Worm (Caenorhabditis elegans) whole organism, young adult: ENCODE measurements around the gene mec-14.

ENCODE experiments used
- B0035.1 ChIP-seq: sonication (generic microtip); optimal IDR thresholded peaks from 2 replicates; lab custom pipeline; 2016; ENCODE audit warnings: missing genetic modification characterization, mild to moderate bottlenecking, missing compliant biosample characterization, missing genotype, missing genetic modification reagents
- B0336.3 ChIP-seq: fragments of 200-800 bp; sonication (Bioruptor generic); IDR thresholded peaks from 2 replicates; pipeline ENCODE4 v1.3.6; 2022; ENCODE audit warnings: missing genetic modification characterization, missing compliant biosample characterization
- C06A6.2 ChIP-seq: fragments of 200-800 bp; sonication (Bioruptor generic); conservative IDR thresholded peaks from 2 replicates; pipeline ENCODE4 v1.3.6; 2022; ENCODE audit warnings: missing genetic modification characterization, missing compliant biosample characterization
- C17E4.6 ChIP-seq: fragments of 200-800 bp; sonication (Bioruptor generic); IDR thresholded peaks from 2 replicates; pipeline ENCODE4 v1.3.6; 2022; ENCODE audit warnings: missing genetic modification reagents, missing genetic modification characterization, missing compliant biosample characterization
- F52B5.7 ChIP-seq: sonication (generic microtip); optimal IDR thresholded peaks from 2 replicates; lab custom pipeline; 2016; ENCODE audit warnings: mild to moderate bottlenecking, missing genetic modification characterization, missing compliant biosample characterization
- F57C9.4 ChIP-seq: sonication (generic microtip); optimal IDR thresholded peaks from 2 replicates; lab custom pipeline; 2017; ENCODE audit warnings: mild to moderate bottlenecking, missing genetic modification characterization, missing compliant biosample characterization
- K12H6.12 ChIP-seq: fragments of 200-800 bp; sonication (Bioruptor generic); optimal IDR thresholded peaks from 2 replicates; lab custom pipeline; 2018; ENCODE audit warnings: mild to moderate bottlenecking, missing genetic modification characterization, missing compliant biosample characterization
- T26A5.8 ChIP-seq: sonication (generic microtip); optimal IDR thresholded peaks from 2 replicates; lab custom pipeline; 2016; ENCODE audit warnings: missing genetic modification characterization, missing compliant biosample characterization
- Y53G8AR.9 ChIP-seq: fragments of 200-800 bp; sonication (Bioruptor generic); conservative IDR thresholded peaks from 2 replicates; pipeline ENCODE4 v1.3.6; 2022; ENCODE audit warnings: missing genetic modification reagents, missing genetic modification characterization, missing compliant biosample characterization
- aptf-3 ChIP-seq: fragments of 200-800 bp; sonication (Bioruptor generic); IDR thresholded peaks from 2 replicates; pipeline ENCODE4 v1.3.6; 2022; ENCODE audit warnings: missing genetic modification characterization, missing compliant biosample characterization
- attf-3 ChIP-seq: fragments of 200-800 bp; sonication (Bioruptor generic); conservative IDR thresholded peaks from 2 replicates; pipeline ENCODE4 v1.3.6; 2022; ENCODE audit warnings: missing genetic modification reagents, missing genetic modification characterization, missing compliant biosample characterization
- bed-1 ChIP-seq: fragments of 200-800 bp; sonication (Bioruptor generic); IDR thresholded peaks from 2 replicates; pipeline ENCODE4 v1.3.6; 2022; ENCODE audit warnings: missing genetic modification reagents, missing genetic modification characterization, missing compliant biosample characterization
- bed-2 ChIP-seq: fragments of 200-800 bp; sonication (Bioruptor generic); IDR thresholded peaks from 2 replicates; pipeline ENCODE4 v1.3.6; 2022; ENCODE audit warnings: missing genetic modification reagents, missing genetic modification characterization, missing compliant biosample characterization
- ceh-100 ChIP-seq: fragments of 200-800 bp; sonication (Bioruptor generic); IDR thresholded peaks from 2 replicates; pipeline ENCODE4 v1.3.6; 2022; ENCODE audit warnings: missing genetic modification reagents, missing genetic modification characterization, missing compliant biosample characterization
- ceh-40 ChIP-seq: fragments of 200-800 bp; sonication (Bioruptor generic); IDR thresholded peaks from 2 replicates; pipeline ENCODE4 v1.3.6; 2022; ENCODE audit warnings: missing genetic modification characterization, missing compliant biosample characterization
- ceh-79 ChIP-seq: sonication (generic microtip); optimal IDR thresholded peaks from 2 replicates; lab custom pipeline; 2017; ENCODE audit warnings: mild to moderate bottlenecking, missing genetic modification characterization, missing compliant biosample characterization
- dox-1 ChIP-seq: fragments of 200-800 bp; sonication (Bioruptor generic); IDR thresholded peaks from 2 replicates; pipeline ENCODE4 v1.3.6; 2022; ENCODE audit warnings: missing genetic modification reagents, missing genetic modification characterization, missing compliant biosample characterization
- egl-18 ChIP-seq: fragments of 200-800 bp; sonication (Bioruptor generic); IDR thresholded peaks from 2 replicates; pipeline ENCODE4 v1.3.6; 2022; ENCODE audit warnings: missing genetic modification reagents, missing genetic modification characterization, missing compliant biosample characterization
- ekl-4 ChIP-seq: fragments of 200-800 bp; sonication (Bioruptor generic); IDR thresholded peaks from 2 replicates; pipeline ENCODE4 v1.3.6; 2022; ENCODE audit warnings: missing genetic modification reagents, missing genetic modification characterization, missing compliant biosample characterization
- ets-4 ChIP-seq: fragments of 200-800 bp; sonication (Bioruptor generic); optimal IDR thresholded peaks from 2 replicates; lab custom pipeline; 2018; ENCODE audit warnings: mild to moderate bottlenecking, missing genetic modification characterization, missing compliant biosample characterization
- hlh-12 ChIP-seq: sonication (generic microtip); optimal IDR thresholded peaks from 2 replicates; lab custom pipeline; 2016; ENCODE audit warnings: missing genetic modification characterization, missing compliant biosample characterization
- hmg-1.2 ChIP-seq: fragments of 200-800 bp; sonication (Bioruptor generic); IDR thresholded peaks from 2 replicates; pipeline ENCODE4 v1.3.6; 2022; ENCODE audit warnings: missing genetic modification reagents, missing genetic modification characterization, missing compliant biosample characterization
- hrde-1 ChIP-seq: sonication (generic microtip); optimal IDR thresholded peaks from 2 replicates; lab custom pipeline; 2016; ENCODE audit warnings: missing genetic modification characterization, mild to moderate bottlenecking, missing compliant biosample characterization, moderate library complexity, missing genotype, missing genetic modification reagents, borderline replicate concordance
- let-607 ChIP-seq, 2 experiments: fragments of 200-800 bp in 1 of 2; sonication (Bioruptor generic) in 1 of 2; sonication (generic microtip) in 1 of 2; optimal IDR thresholded peaks; 2 replicates each; lab custom pipeline; 2016 to 2018; ENCODE audit warnings: mild to moderate bottlenecking in 2 of 2, missing compliant biosample characterization in 2 of 2, missing genetic modification characterization in 2 of 2, moderate library complexity in 2 of 2, missing genotype in 1 of 2
- lin-26 ChIP-seq: fragments of 200-800 bp; sonication (Bioruptor generic); IDR thresholded peaks from 2 replicates; pipeline ENCODE4 v1.3.6; 2022; ENCODE audit warnings: missing genetic modification reagents, missing genetic modification characterization, missing compliant biosample characterization
- lin-40 ChIP-seq: sonication (generic microtip); optimal IDR thresholded peaks from 2 replicates; lab custom pipeline; 2016; ENCODE audit warnings: missing genetic modification characterization, mild to moderate bottlenecking, missing compliant biosample characterization, missing genotype, missing genetic modification reagents
- lsl-1 ChIP-seq: fragments of 200-800 bp; sonication (Bioruptor generic); optimal IDR thresholded peaks from 2 replicates; lab custom pipeline; 2018; ENCODE audit warnings: mild to moderate bottlenecking, missing genetic modification characterization, moderate library complexity, missing compliant biosample characterization
- madf-3 ChIP-seq: fragments of 200-800 bp; sonication (Bioruptor generic); IDR thresholded peaks from 2 replicates; pipeline ENCODE4 v1.3.6; 2022; ENCODE audit warnings: missing genetic modification reagents, missing genetic modification characterization, missing compliant biosample characterization
- madf-6 ChIP-seq: fragments of 200-800 bp; sonication (Bioruptor generic); IDR thresholded peaks from 2 replicates; pipeline ENCODE4 v1.3.6; 2022; ENCODE audit warnings: missing genetic modification reagents, missing genetic modification characterization, missing compliant biosample characterization
- mes-4 ChIP-seq: sonication (generic microtip); optimal IDR thresholded peaks from 2 replicates; lab custom pipeline; 2016; ENCODE audit warnings: missing genotype, missing genetic modification characterization, missing compliant biosample characterization
- mxl-1 ChIP-seq: sonication (generic microtip); optimal IDR thresholded peaks from 2 replicates; lab custom pipeline; 2016; ENCODE audit warnings: missing genetic modification characterization, missing compliant biosample characterization
- nfyb-1 ChIP-seq: fragments of 200-800 bp; sonication (Bioruptor generic); IDR thresholded peaks from 2 replicates; pipeline ENCODE4 v1.3.6; 2022; ENCODE audit warnings: missing genetic modification reagents, missing genetic modification characterization, missing compliant biosample characterization
- nhr-179 ChIP-seq: sonication (generic microtip); optimal IDR thresholded peaks from 2 replicates; lab custom pipeline; 2016; ENCODE audit warnings: mild to moderate bottlenecking, missing genetic modification characterization, missing compliant biosample characterization
- pha-4 ChIP-seq: fragments of 150-350 bp; sonication (generic microtip); optimal IDR thresholded peaks from 2 replicates; lab custom pipeline; 2014; ENCODE audit warnings: missing biosample characterization, missing genetic modification reagents, missing genetic modification characterization
- rcor-1 ChIP-seq: fragments of 200-800 bp; sonication (Bioruptor generic); IDR thresholded peaks from 2 replicates; pipeline ENCODE4 v1.3.6; 2022; ENCODE audit warnings: missing genetic modification reagents, missing genetic modification characterization, missing compliant biosample characterization
- snpc-1.1 ChIP-seq: sonication (generic microtip); optimal IDR thresholded peaks from 2 replicates; lab custom pipeline; 2017; ENCODE audit warnings: missing genetic modification characterization, mild to moderate bottlenecking, missing compliant biosample characterization, antibody characterized with exemption, moderate library complexity, missing genotype, missing genetic modification reagents; ENCODE audit not compliant: insufficient read depth
- snpc-1.3 ChIP-seq: sonication (generic microtip); optimal IDR thresholded peaks from 2 replicates; lab custom pipeline; 2017; ENCODE audit warnings: missing genetic modification characterization, mild to moderate bottlenecking, missing compliant biosample characterization, antibody characterized with exemption, moderate library complexity, missing genotype, missing genetic modification reagents; ENCODE audit not compliant: insufficient read depth
- sptf-2 ChIP-seq: fragments of 200-800 bp; sonication (Bioruptor generic); optimal IDR thresholded peaks from 2 replicates; lab custom pipeline; 2018; ENCODE audit warnings: mild to moderate bottlenecking, missing genetic modification characterization, missing compliant biosample characterization
- tbx-9 ChIP-seq: sonication (generic microtip); optimal IDR thresholded peaks from 2 replicates; lab custom pipeline; 2016; ENCODE audit warnings: borderline replicate concordance, missing genetic modification characterization, inconsistent platforms, missing compliant biosample characterization
- tlf-1 ChIP-seq: fragments of 200-800 bp; sonication (Bioruptor generic); optimal IDR thresholded peaks from 2 replicates; lab custom pipeline; 2018; ENCODE audit warnings: mild to moderate bottlenecking, missing genetic modification characterization, missing compliant biosample characterization
- unc-130 ChIP-seq: sonication (generic microtip); optimal IDR thresholded peaks from 2 replicates; lab custom pipeline; 2016; ENCODE audit warnings: missing genetic modification reagents, missing genetic modification characterization, missing compliant biosample characterization
- unc-62 ChIP-seq: fragments of 150-350 bp; optimal IDR thresholded peaks from 2 replicates; lab custom pipeline; 2014; ENCODE audit warnings: missing biosample characterization, missing genetic modification reagents, missing genetic modification characterization
- ztf-26 ChIP-seq: sonication (generic microtip); optimal IDR thresholded peaks from 2 replicates; lab custom pipeline; 2017; ENCODE audit warnings: missing genetic modification characterization, missing compliant biosample characterization
- ztf-3 ChIP-seq: fragments of 200-800 bp; sonication (Bioruptor generic); optimal IDR thresholded peaks from 2 replicates; lab custom pipeline; 2018; ENCODE audit warnings: mild to moderate bottlenecking, missing genetic modification characterization, missing compliant biosample characterization

mec-14 gene

DNA sequence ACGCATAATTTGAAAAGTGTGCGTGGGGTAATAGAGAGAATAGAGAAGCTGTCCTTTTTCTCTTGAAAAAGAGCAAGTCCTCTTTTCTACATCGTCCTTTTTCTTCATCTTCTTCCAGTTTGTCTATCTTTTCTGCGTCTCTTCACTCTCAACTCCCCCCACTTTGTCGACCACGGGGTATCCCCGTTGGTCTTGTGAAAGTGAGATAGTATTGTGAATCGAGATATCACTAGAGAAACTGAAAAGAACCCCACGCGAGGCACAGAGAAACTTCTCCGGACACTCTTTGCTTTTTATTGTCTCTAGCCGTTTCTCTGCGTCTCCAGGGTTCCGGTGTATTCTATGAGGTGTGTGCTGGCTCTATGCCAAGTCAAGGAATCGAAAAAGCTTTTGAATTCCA is 37.2 kb downstream of the mec-14 start (continued):
- TF ChIP-seq K12H6.12 (tag; lab: Kevin White, UChicago): peak; percentile 94
- TF ChIP-seq madf-6 (GFP tag; lab: Robert Waterston, UW): 0 out of 2 replicates have a peak, but pooled peaks have one; percentile 18
- no peak for TF ChIP-seq ceh-40 (GFP tag; lab: Robert Waterston, UW)
- peak; percentile 59 for TF ChIP-seq Y53G8AR.9 (GFP tag; lab: Robert Waterston, UW)
- no peak for TF ChIP-seq mes-4
- TF ChIP-seq pha-4 (tag; lab: Kevin White, UChicago): peak; percentile 38
- no peak for TF ChIP-seq snpc-1.3 (tag; lab: Kevin White, UChicago)
- no peak for TF ChIP-seq hrde-1 (tag; lab: Kevin White, UChicago)
- TF ChIP-seq C06A6.2 (GFP tag; lab: Robert Waterston, UW): peak; percentile 82
- TF ChIP-seq snpc-1.1 (tag; lab: Kevin White, UChicago): no peak
- TF ChIP-seq bed-2 (GFP tag; lab: Robert Waterston, UW): no peak
- peak; percentile 90 for TF ChIP-seq nfyb-1 (GFP tag; lab: Robert Waterston, UW)
- TF ChIP-seq ets-4 (GFP tag; lab: Kevin White, UChicago): peak; percentile 26
- no peak for TF ChIP-seq F57C9.4 (tag; lab: Kevin White, UChicago)
- TF ChIP-seq, all 124 proteins: peak for 61

- TF ChIP-seq unc-62 (GFP tag; lab: Kevin White, UChicago) (no peak), ceh-100 (GFP tag; lab: Robert Waterston, UW) (no peak), hmg-1.2 (peak; percentile 4; the same call in 1 of the 2 replicates), lin-26 (GFP tag; lab: Robert Waterston, UW) (0 out of 2 replicates have a peak, but pooled peaks have one; percentile 23), ceh-79 (tag; lab: Kevin White, UChicago) (no peak)
Measured at ce11 chrIII:7154526-7154925, 38.3 kb downstream of the mec-14 start.

DNA sequence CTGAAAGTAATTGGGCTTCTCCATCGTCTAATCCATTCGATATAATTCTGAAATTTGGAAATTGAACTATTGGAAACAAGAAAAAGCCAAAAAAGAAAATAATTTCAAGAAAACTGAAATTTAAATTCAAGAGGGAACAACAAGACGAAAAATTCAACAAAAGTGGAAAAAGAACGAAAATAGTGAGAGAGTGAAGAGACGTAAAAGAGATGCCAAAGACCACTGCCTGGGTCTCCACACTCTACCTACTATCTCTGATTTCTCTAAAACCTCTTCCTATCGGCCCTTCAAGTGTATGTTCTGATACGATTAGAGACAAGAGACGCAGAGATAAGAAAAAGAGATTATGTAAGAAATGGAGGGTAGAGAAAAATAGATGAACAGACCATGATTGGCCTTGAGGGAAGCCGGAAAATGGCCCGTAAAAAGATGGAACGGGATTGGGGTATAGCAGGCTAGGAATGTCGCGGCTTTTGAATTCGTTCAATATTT is 39.0 kb downstream of the mec-14 start, which contains the start of gene ogt-1:
TSS of gene ogt-1 (minus strand) at position 51 of the 492 bp plus-strand sequence.
- no peak for TF ChIP-seq B0035.1
- TF ChIP-seq B0336.3 (GFP tag; lab: Robert Waterston, UW): 0 out of 2 replicates have a peak, but pooled peaks have one; percentile 38
- TF ChIP-seq tbx-9: no peak
- TF ChIP-seq snpc-1.3 (tag; lab: Kevin White, UChicago): no peak
- TF ChIP-seq rcor-1 (GFP tag; lab: Robert Waterston, UW): no peak
- no peak for TF ChIP-seq sptf-2
- no peak for TF ChIP-seq C17E4.6 (GFP tag; lab: Robert Waterston, UW)
- no peak for TF ChIP-seq snpc-1.1 (tag; lab: Kevin White, UChicago)
- TF ChIP-seq tlf-1: no peak
- TF ChIP-seq unc-130 (GFP tag; lab: Kevin White, UChicago): no peak
- TF ChIP-seq bed-2 (GFP tag; lab: Robert Waterston, UW): no peak
- no peak for TF ChIP-seq attf-3 (GFP tag; lab: Robert Waterston, UW)
- no peak for TF ChIP-seq hlh-12 (tag; lab: Kevin White, UChicago)
- TF ChIP-seq bed-1 (GFP tag; lab: Robert Waterston, UW): no peak
- TF ChIP-seq lsl-1 (GFP tag; lab: Kevin White, UChicago): no peak
- peak; percentile 69 for TF ChIP-seq ekl-4 (GFP tag; lab: Robert Waterston, UW)
- no peak for TF ChIP-seq F52B5.7 (tag; lab: Kevin White, UChicago)
- TF ChIP-seq lin-40 (tag; lab: Kevin White, UChicago): peak; percentile 84
- TF ChIP-seq ztf-26 (tag; lab: Kevin White, UChicago): peak; percentile 59
- no peak for TF ChIP-seq ztf-3 (GFP tag; lab: Kevin White, UChicago)
- TF ChIP-seq Y53G8AR.9 (GFP tag; lab: Robert Waterston, UW): 0 out of 2 replicates have a peak, but pooled peaks have one; percentile 48
- TF ChIP-seq mxl-1 (tag; lab: Kevin White, UChicago): no peak
- TF ChIP-seq aptf-3 (GFP tag; lab: Robert Waterston, UW): no peak
- TF ChIP-seq madf-3 (GFP tag; lab: Robert Waterston, UW): no peak
- peak; percentile 65 for TF ChIP-seq dox-1 (GFP tag; lab: Robert Waterston, UW)
- no peak for TF ChIP-seq ceh-40 (GFP tag; lab: Robert Waterston, UW)
- TF ChIP-seq T26A5.8 (tag; lab: Kevin White, UChicago): no peak
- TF ChIP-seq F57C9.4 (tag; lab: Kevin White, UChicago): no peak
- TF ChIP-seq let-607 (tag; optimal IDR thresholded peaks at IDR 0.05; lab: Kevin White, UChicago): peak in 1 of 2 experiments; percentile 2
- no peak for TF ChIP-seq egl-18 (GFP tag; lab: Robert Waterston, UW)
- no peak for TF ChIP-seq ets-4 (GFP tag; lab: Kevin White, UChicago)
- no peak for TF ChIP-seq nhr-179
